Comparison of ENCODE assay signal across 5 worm cellular contexts in genomic region chrII:3968070-3968469, ce11.
TF ChIP-seq lines count a peak whose summit lies in the region.

No protein-coding gene starts in this region.

TF ChIP-seq in whole organism, L4 larva, 104 proteins besides CTCF, POLR2A, EP300 and RAD21:
- TF ChIP-seq lin-13 (GFP tag; optimal IDR thresholded peaks at IDR 0.05; lab: Kevin White, UChicago): no peak
- TF ChIP-seq fkh-10 (GFP tag; optimal IDR thresholded peaks at IDR 0.05; lab: Kevin White, UChicago): no peak
- TF ChIP-seq Y5F2A.4 (GFP tag; optimal IDR thresholded peaks at IDR 0.05; lab: Kevin White, UChicago): no peak
- TF ChIP-seq ama-1 (optimal IDR thresholded peaks at IDR 0.05; lab: Kevin White, UChicago): no peak
- peak; percentile 90 for TF ChIP-seq set-16 (GFP tag; IDR thresholded peaks at IDR 0.05; lab: Robert Waterston, UW)
- no peak for TF ChIP-seq php-3 (GFP tag; IDR thresholded peaks at IDR 0.05; lab: Robert Waterston, UW)
- TF ChIP-seq nhr-28 (tag; optimal IDR thresholded peaks at IDR 0.05; lab: Kevin White, UChicago): no peak
- TF ChIP-seq aha-1 (tag; lab: Kevin White, UChicago): peak; percentile 11

TF ChIP-seq in whole organism, early embryonic, 17 proteins besides CTCF, POLR2A, EP300 and RAD21:
- TF ChIP-seq pes-1 (GFP tag; IDR thresholded peaks at IDR 0.05; lab: Robert Waterston, UW) (peak; percentile 39; the same call in 1 of the 2 replicates), ets-7 (tag; optimal IDR thresholded peaks at IDR 0.05; lab: Kevin White, UChicago) (no peak)

TF ChIP-seq in whole organism, late embryonic, 69 proteins besides CTCF, POLR2A, EP300 and RAD21:
- no peak for TF ChIP-seq fax-1 (tag; optimal IDR thresholded peaks at IDR 0.05; lab: Kevin White, UChicago)
- peak; percentile 34 for TF ChIP-seq mec-3 (tag; optimal IDR thresholded peaks at IDR 0.05; lab: Kevin White, UChicago; ENCODE audit: borderline replicate concordance)

TF ChIP-seq in whole organism, midembryonic, 9 proteins besides CTCF, POLR2A, EP300 and RAD21:
- 0 out of 2 replicates have a peak, but pooled peaks have one; percentile 11 for TF ChIP-seq tab-1 (GFP tag; IDR thresholded peaks at IDR 0.05; lab: Robert Waterston, UW)
- no peak for TF ChIP-seq T22C8.4 (GFP tag; IDR thresholded peaks at IDR 0.05; lab: Robert Waterston, UW)
TF ChIP-seq in whole organism, midembryonic: peak in this region for 1.

TF ChIP-seq in whole organism, young adult, 124 proteins besides CTCF, POLR2A, EP300 and RAD21:
- TF ChIP-seq Y79H2A.3 (GFP tag; conservative IDR thresholded peaks at IDR 0.05; lab: Robert Waterston, UW) (no peak), F23B12.7 (tag; optimal IDR thresholded peaks at IDR 0.05; lab: Kevin White, UChicago; ENCODE audit: insufficient read depth) (no peak), C17E4.6 (GFP tag; IDR thresholded peaks at IDR 0.05; lab: Robert Waterston, UW) (no peak), Y56A3A.18 (GFP tag; IDR thresholded peaks at IDR 0.05; lab: Robert Waterston, UW) (no peak), nhr-90 (tag; optimal IDR thresholded peaks at IDR 0.05; lab: Kevin White, UChicago) (no peak), ztf-3 (GFP tag; optimal IDR thresholded peaks at IDR 0.05; lab: Kevin White, UChicago) (no peak), gei-17 (GFP tag; optimal IDR thresholded peaks at IDR 0.05; lab: Kevin White, UChicago) (no peak), ceh-40 (GFP tag; IDR thresholded peaks at IDR 0.05; lab: Robert Waterston, UW) (no peak), egrh-3 (GFP tag; IDR thresholded peaks at IDR 0.05; lab: Robert Waterston, UW) (peak; percentile 49; the same call in 1 of the 2 replicates), zfh-2 (GFP tag; conservative IDR thresholded peaks at IDR 0.05; lab: Robert Waterston, UW) (peak; percentile 28; the same call in 1 of the 2 replicates), sdz-38 (tag; optimal IDR thresholded peaks at IDR 0.05; lab: Kevin White, UChicago) (no peak), hmg-20 (GFP tag; IDR thresholded peaks at IDR 0.05; lab: Robert Waterston, UW) (no peak), lag-1 (GFP tag; IDR thresholded peaks at IDR 0.05; lab: Robert Waterston, UW) (0 out of 2 replicates have a peak, but pooled peaks have one; percentile 55), B0336.3 (GFP tag; IDR thresholded peaks at IDR 0.05; lab: Robert Waterston, UW) (no peak)
